Fruit fly (Drosophila melanogaster) whole organism, embryonic: ENCODE results near the gene eys.
A peak's percentile ranks its signal among the peaks of the same experiment; 100 is the strongest.

Experiments
- Atf3 ChIP-seq: fragments of 200-800 bp; sonication (Bioruptor generic); optimal IDR thresholded peaks from 3 replicates; lab custom pipeline; 2016; ENCODE audit warnings: missing biosample characterization, missing genetic modification characterization
- CG10267 ChIP-seq: fragments of 200-800 bp; sonication (Bioruptor generic); optimal IDR thresholded peaks from 2 replicates; lab custom pipeline; 2018; ENCODE audit warnings: missing biosample characterization, mild to moderate bottlenecking, missing genetic modification characterization, moderate library complexity
- CG11247 ChIP-seq: fragments of 200-800 bp; sonication (Bioruptor generic); IDR thresholded peaks from 2 replicates; pipeline ENCODE4 v1.3.6; 2022; ENCODE audit warnings: missing biosample characterization, missing genetic modification characterization
- CG11398 ChIP-seq: fragments of 200-800 bp; sonication (Bioruptor generic); optimal IDR thresholded peaks from 2 replicates; lab custom pipeline; 2016; ENCODE audit warnings: missing biosample characterization, missing genetic modification characterization
- CG12219 ChIP-seq: fragments of 200-800 bp; sonication (Bioruptor generic); optimal IDR thresholded peaks from 3 replicates; lab custom pipeline; 2018; ENCODE audit warnings: missing biosample characterization, mild to moderate bottlenecking, missing genetic modification characterization
- CG12744 ChIP-seq: fragments of 200-800 bp; sonication (Bioruptor generic); optimal IDR thresholded peaks from 2 replicates; lab custom pipeline; 2016; ENCODE audit warnings: missing biosample characterization, missing genetic modification characterization
- CG13775 ChIP-seq: fragments of 200-800 bp; sonication (Bioruptor generic); optimal IDR thresholded peaks from 3 replicates; lab custom pipeline; 2017; ENCODE audit warnings: missing biosample characterization, mild to moderate bottlenecking, missing genetic modification characterization
- CG15011 ChIP-seq: fragments of 200-800 bp; sonication (Bioruptor generic); optimal IDR thresholded peaks from 3 replicates; lab custom pipeline; 2018; ENCODE audit warnings: missing biosample characterization, mild to moderate bottlenecking, missing genetic modification characterization
- CG17359 ChIP-seq: fragments of 200-800 bp; sonication (Bioruptor generic); optimal IDR thresholded peaks from 3 replicates; lab custom pipeline; 2018; ENCODE audit warnings: missing biosample characterization, mild to moderate bottlenecking, missing genetic modification characterization, moderate library complexity
- CG1792 ChIP-seq: fragments of 200-800 bp; sonication (Bioruptor generic); optimal IDR thresholded peaks from 2 replicates; lab custom pipeline; 2016; ENCODE audit warnings: missing biosample characterization, missing genetic modification characterization
- CG18262 ChIP-seq: fragments of 200-800 bp; optimal IDR thresholded peaks from 3 replicates; lab custom pipeline; 2019; ENCODE audit warnings: missing biosample characterization, mild to moderate bottlenecking, missing genetic modification characterization, moderate library complexity
- CG33213 ChIP-seq: fragments of 200-800 bp; sonication (Bioruptor generic); optimal IDR thresholded peaks from 3 replicates; lab custom pipeline; 2016; ENCODE audit warnings: missing biosample characterization, missing genetic modification characterization
- CG4617 ChIP-seq: fragments of 200-800 bp; sonication (Bioruptor generic); optimal IDR thresholded peaks from 3 replicates; lab custom pipeline; 2016; ENCODE audit warnings: missing biosample characterization, missing genetic modification characterization, borderline replicate concordance
- CG5245 ChIP-seq: fragments of 200-800 bp; sonication (Bioruptor generic); optimal IDR thresholded peaks from 3 replicates; lab custom pipeline; 2016; ENCODE audit warnings: missing biosample characterization, missing genetic modification characterization
- CG6765 ChIP-seq: fragments of 200-800 bp; sonication (Bioruptor generic); optimal IDR thresholded peaks from 3 replicates; lab custom pipeline; 2017; ENCODE audit warnings: missing biosample characterization, mild to moderate bottlenecking, missing genetic modification characterization
- CG7928 ChIP-seq: fragments of 200-800 bp; sonication (Bioruptor generic); optimal IDR thresholded peaks from 2 replicates; lab custom pipeline; 2017; ENCODE audit warnings: missing biosample characterization, mild to moderate bottlenecking, missing genetic modification characterization
- CG8089 ChIP-seq: fragments of 200-800 bp; sonication (Bioruptor generic); optimal IDR thresholded peaks from 3 replicates; lab custom pipeline; 2016; ENCODE audit warnings: missing biosample characterization, missing genetic modification characterization
- CG8478 ChIP-seq: fragments of >200 bp; optimal IDR thresholded peaks from 2 replicates; lab custom pipeline; 2018
- Dbx ChIP-seq: fragments of 200-800 bp; sonication (Bioruptor generic); IDR thresholded peaks from 3 replicates; pipeline ENCODE4 v1.3.6; 2022; ENCODE audit warnings: missing biosample characterization, missing genetic modification characterization
- Dek ChIP-seq: fragments of 200-800 bp; sonication (Bioruptor generic); optimal IDR thresholded peaks from 3 replicates; lab custom pipeline; 2019; ENCODE audit warnings: missing biosample characterization, mild to moderate bottlenecking, missing genetic modification characterization, moderate library complexity
- Dref ChIP-seq: fragments of 200-800 bp; sonication (Bioruptor generic); IDR thresholded peaks from 2 replicates; pipeline ENCODE4 v1.3.6; 2022; ENCODE audit warnings: missing biosample characterization, missing genetic modification characterization
- HLH54F ChIP-seq: fragments of 200-800 bp; sonication (Bioruptor generic); optimal IDR thresholded peaks from 3 replicates; lab custom pipeline; 2016; ENCODE audit warnings: missing biosample characterization, missing genetic modification characterization
- HmgD ChIP-seq: fragments of 200-800 bp; sonication (Bioruptor generic); optimal IDR thresholded peaks from 3 replicates; lab custom pipeline; 2016; ENCODE audit warnings: missing biosample characterization, missing genetic modification characterization
- Hr51 ChIP-seq, 2 experiments: fragments of 200-800 bp; sonication (Bioruptor generic); optimal IDR thresholded peaks; 2 replicates in 1 of 2; 3 replicates in 1 of 2; lab custom pipeline; 2016 to 2018; ENCODE audit warnings: missing biosample characterization in 2 of 2, missing genetic modification characterization in 2 of 2, mild to moderate bottlenecking in 1 of 2, moderate library complexity in 1 of 2
- Lim3 ChIP-seq: fragments of 200-800 bp; sonication (Bioruptor generic); IDR thresholded peaks from 2 replicates; pipeline ENCODE4 v1.3.6; 2022; ENCODE audit warnings: missing biosample characterization, missing genetic modification characterization
- Opbp ChIP-seq: fragments of 200-800 bp; sonication (Bioruptor generic); IDR thresholded peaks from 3 replicates; pipeline ENCODE4 v1.3.6; 2022; ENCODE audit warnings: missing biosample characterization, missing genetic modification characterization; ENCODE audit not compliant: partially characterized antibody
- Side ChIP-seq: fragments of 200-800 bp; sonication (Bioruptor generic); optimal IDR thresholded peaks from 2 replicates; lab custom pipeline; 2016; ENCODE audit warnings: missing biosample characterization, missing genetic modification characterization
- Sry-β ChIP-seq: fragments of 200-800 bp; sonication (Bioruptor generic); optimal IDR thresholded peaks from 2 replicates; lab custom pipeline; 2018; ENCODE audit warnings: missing biosample characterization, mild to moderate bottlenecking, missing genetic modification characterization, moderate library complexity
- YL-1 ChIP-seq: fragments of 200-800 bp; sonication (Bioruptor generic); optimal IDR thresholded peaks from 3 replicates; lab custom pipeline; 2017; ENCODE audit warnings: missing biosample characterization, mild to moderate bottlenecking, missing genetic modification characterization
- ab ChIP-seq: fragments of 200-800 bp; sonication (Bioruptor generic); optimal IDR thresholded peaks from 2 replicates; lab custom pipeline; 2016; ENCODE audit warnings: missing biosample characterization, missing genetic modification characterization
- az2 ChIP-seq: fragments of 200-800 bp; sonication (Bioruptor generic); optimal IDR thresholded peaks from 3 replicates; lab custom pipeline; 2016; ENCODE audit warnings: missing biosample characterization, missing genetic modification characterization
- bigmax ChIP-seq: fragments of 200-800 bp; sonication (Bioruptor generic); optimal IDR thresholded peaks from 2 replicates; lab custom pipeline; 2018; ENCODE audit warnings: missing biosample characterization, mild to moderate bottlenecking, missing genetic modification characterization
- cad ChIP-seq: fragments of >200 bp; optimal IDR thresholded peaks from 2 replicates; lab custom pipeline; 2017; ENCODE audit warnings: missing biosample characterization, missing genetic modification characterization
- cato ChIP-seq: fragments of 200-800 bp; sonication (Bioruptor generic); optimal IDR thresholded peaks from 2 replicates; lab custom pipeline; 2016; ENCODE audit warnings: missing biosample characterization, missing genetic modification characterization, borderline replicate concordance
- chif ChIP-seq, 2 experiments: fragments of 200-800 bp; sonication (Bioruptor generic); optimal IDR thresholded peaks; 3 replicates each; lab custom pipeline; 2016; ENCODE audit warnings: missing biosample characterization in 2 of 2, missing genetic modification characterization in 2 of 2
- chn ChIP-seq: fragments of 200-800 bp; sonication (Bioruptor generic); optimal IDR thresholded peaks from 2 replicates; lab custom pipeline; 2016; ENCODE audit warnings: missing biosample characterization, missing genetic modification characterization
- crc ChIP-seq: fragments of 200-800 bp; sonication (Bioruptor generic); optimal IDR thresholded peaks from 2 replicates; lab custom pipeline; 2016; ENCODE audit warnings: missing biosample characterization, missing genetic modification characterization
- dati ChIP-seq: fragments of 200-800 bp; sonication (Bioruptor generic); IDR thresholded peaks from 2 replicates; pipeline ENCODE4 v1.3.6; 2022; ENCODE audit warnings: missing biosample characterization, missing genetic modification characterization
- emc ChIP-seq: fragments of 200-800 bp; sonication (Bioruptor generic); optimal IDR thresholded peaks from 2 replicates; lab custom pipeline; 2016; ENCODE audit warnings: missing biosample characterization, missing genetic modification characterization
- gfzf ChIP-seq: fragments of 200-800 bp; sonication (Bioruptor generic); optimal IDR thresholded peaks from 2 replicates; lab custom pipeline; 2016; ENCODE audit warnings: missing biosample characterization, mild to moderate bottlenecking, missing genetic modification characterization, moderate library complexity
- jing ChIP-seq: fragments of 200-800 bp; sonication (Bioruptor generic); optimal IDR thresholded peaks from 2 replicates; lab custom pipeline; 2018; ENCODE audit warnings: missing biosample characterization, mild to moderate bottlenecking, missing genetic modification characterization
- mam ChIP-seq: fragments of 200-800 bp; sonication (Bioruptor generic); optimal IDR thresholded peaks from 3 replicates; lab custom pipeline; 2016; ENCODE audit warnings: missing biosample characterization, missing genetic modification characterization
- nerfin-1 ChIP-seq: fragments of 200-800 bp; sonication (Bioruptor generic); optimal IDR thresholded peaks from 3 replicates; lab custom pipeline; 2019; ENCODE audit warnings: missing biosample characterization, mild to moderate bottlenecking, missing genetic modification characterization, moderate library complexity
- pita ChIP-seq: fragments of 200-800 bp; sonication (Bioruptor generic); optimal IDR thresholded peaks from 2 replicates; lab custom pipeline; 2017; ENCODE audit warnings: missing biosample characterization, mild to moderate bottlenecking, missing genetic modification characterization
- pnt ChIP-seq: fragments of 200-800 bp; sonication (Bioruptor generic); optimal IDR thresholded peaks from 3 replicates; lab custom pipeline; 2016; ENCODE audit warnings: missing biosample characterization, missing genetic modification characterization
- pros ChIP-seq: fragments of 200-800 bp; sonication (Bioruptor generic); optimal IDR thresholded peaks from 3 replicates; lab custom pipeline; 2019; ENCODE audit warnings: missing biosample characterization, mild to moderate bottlenecking, missing genetic modification characterization, moderate library complexity
- pum ChIP-seq: fragments of 200-800 bp; sonication (Bioruptor generic); optimal IDR thresholded peaks from 2 replicates; lab custom pipeline; 2016; ENCODE audit warnings: missing biosample characterization, missing genetic modification characterization
- pzg ChIP-seq: fragments of 200-800 bp; sonication (Bioruptor generic); optimal IDR thresholded peaks from 3 replicates; lab custom pipeline; 2018; ENCODE audit warnings: missing biosample characterization, mild to moderate bottlenecking, missing genetic modification characterization, moderate library complexity
- row ChIP-seq: fragments of 200-800 bp; sonication (Bioruptor generic); IDR thresholded peaks from 3 replicates; pipeline ENCODE4 v1.3.6; 2022; ENCODE audit warnings: missing biosample characterization, missing genetic modification characterization
- schlank ChIP-seq: fragments of 200-800 bp; sonication (Bioruptor generic); optimal IDR thresholded peaks from 2 replicates; lab custom pipeline; 2018; ENCODE audit warnings: missing biosample characterization, mild to moderate bottlenecking, missing genetic modification characterization
- tup ChIP-seq: fragments of 200-800 bp; sonication (Bioruptor generic); optimal IDR thresholded peaks from 2 replicates; lab custom pipeline; 2016; ENCODE audit warnings: missing biosample characterization, mild to moderate bottlenecking, missing genetic modification characterization, moderate library complexity
- zf30C ChIP-seq: fragments of 200-800 bp; sonication (Bioruptor generic); optimal IDR thresholded peaks from 3 replicates; lab custom pipeline; 2018; ENCODE audit warnings: missing biosample characterization, mild to moderate bottlenecking, missing genetic modification characterization

eys gene

DNA sequence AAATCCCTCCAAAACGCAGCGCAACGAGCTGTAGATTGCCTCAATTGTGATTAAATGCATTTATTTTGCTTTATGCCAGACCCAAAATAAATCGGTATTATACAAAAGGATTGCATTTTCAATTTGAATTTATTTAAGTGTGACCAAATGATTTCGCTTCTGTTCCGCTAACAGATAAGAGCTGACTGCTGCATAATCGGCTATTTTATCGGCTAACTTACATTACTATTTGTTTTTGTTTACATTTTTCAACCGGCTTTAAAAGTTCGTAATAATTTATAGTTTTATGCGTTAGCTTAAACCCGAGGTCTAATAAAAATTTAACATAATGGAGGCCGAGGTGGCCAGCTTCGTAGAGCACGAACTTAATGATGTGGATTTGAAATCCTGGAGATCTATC is 71.5 kb downstream of the eys start, which contains the start of gene PIG-Wa (continued):
- TF ChIP-seq Dref (GFP tag; lab: Robert Waterston, UW) (peak; percentile 86), crc (GFP tag; lab: Kevin White, UChicago) (no peak), chif (GFP tag; optimal IDR thresholded peaks at IDR 0.05; lab: Kevin White, UChicago) (no peak), emc (GFP tag; lab: Kevin White, UChicago) (no peak), Opbp (GFP tag; lab: Robert Waterston, UW) (peak; percentile 70; the same call in 2 of the 3 replicates), Sry-β (GFP tag; lab: Kevin White, UChicago) (no peak), schlank (tag; lab: Kevin White, UChicago) (no peak), CG5245 (GFP tag; lab: Kevin White, UChicago) (no peak), pros (GFP tag; lab: Kevin White, UChicago) (no peak), CG8478 (lab: Kevin White, UChicago) (no peak), cato (GFP tag; lab: Kevin White, UChicago) (no peak), CG13775 (GFP tag; lab: Kevin White, UChicago) (no peak), HLH54F (GFP tag; lab: Kevin White, UChicago) (no peak), CG33213 (peak; percentile 59), ab (GFP tag; lab: Kevin White, UChicago) (no peak), CG10267 (tag; lab: Kevin White, UChicago) (no peak), CG8089 (GFP tag; lab: Kevin White, UChicago) (no peak), CG11398 (GFP tag; lab: Kevin White, UChicago) (no peak), Hr51 (GFP tag; optimal IDR thresholded peaks at IDR 0.05; lab: Kevin White, UChicago) (no peak), Lim3 (GFP tag; lab: Robert Waterston, UW) (no peak), YL-1 (GFP tag; lab: Kevin White, UChicago) (peak; percentile 8), CG11247 (no peak), chn (no peak), CG15011 (no peak), bigmax (no peak), pita (GFP tag; lab: Kevin White, UChicago) (no peak), CG12744 (no peak), gfzf (GFP tag; lab: Kevin White, UChicago) (peak; percentile 71), CG17359 (tag; lab: Kevin White, UChicago) (no peak), CG12219 (no peak), jing (GFP tag; lab: Kevin White, UChicago) (no peak), mam (GFP tag; lab: Kevin White, UChicago) (peak; percentile 6), Side (no peak), nerfin-1 (tag; lab: Kevin White, UChicago) (peak; percentile 80), CG1792 (GFP tag; lab: Kevin White, UChicago) (no peak), Atf3 (no peak), CG6765 (GFP tag; lab: Kevin White, UChicago) (no peak), cad (GFP tag; lab: Kevin White, UChicago) (no peak), dati (GFP tag; lab: Robert Waterston, UW) (no peak), Dek (tag; lab: Kevin White, UChicago) (no peak), az2 (GFP tag; lab: Kevin White, UChicago) (no peak), Dbx (no peak), pum (GFP tag; lab: Kevin White, UChicago) (no peak), CG18262 (no peak), pzg (GFP tag; lab: Kevin White, UChicago) (peak; percentile 60), row (GFP tag; lab: Robert Waterston, UW) (peak; percentile 39; the same call in 1 of the 3 replicates), zf30C (GFP tag; lab: Kevin White, UChicago) (no peak), CG4617 (GFP tag; lab: Kevin White, UChicago) (no peak), CG7928 (GFP tag; lab: Kevin White, UChicago) (no peak), pnt (no peak), tup (GFP tag; lab: Kevin White, UChicago) (no peak), HmgD (GFP tag; lab: Kevin White, UChicago) (peak; percentile 29)
